Worm (Caenorhabditis elegans) whole organism, dauer: ENCODE measurements around the gene pqn-80.
A peak's percentile ranks its signal among the peaks of the same experiment; 100 is the strongest.

Experiments used
- unc-62 ChIP-seq: sonication (generic microtip); optimal IDR thresholded peaks from 2 replicates; lab custom pipeline; 2017; ENCODE audit warnings: missing biosample characterization, missing genetic modification reagents, missing genetic modification characterization

pqn-80 gene

DNA sequence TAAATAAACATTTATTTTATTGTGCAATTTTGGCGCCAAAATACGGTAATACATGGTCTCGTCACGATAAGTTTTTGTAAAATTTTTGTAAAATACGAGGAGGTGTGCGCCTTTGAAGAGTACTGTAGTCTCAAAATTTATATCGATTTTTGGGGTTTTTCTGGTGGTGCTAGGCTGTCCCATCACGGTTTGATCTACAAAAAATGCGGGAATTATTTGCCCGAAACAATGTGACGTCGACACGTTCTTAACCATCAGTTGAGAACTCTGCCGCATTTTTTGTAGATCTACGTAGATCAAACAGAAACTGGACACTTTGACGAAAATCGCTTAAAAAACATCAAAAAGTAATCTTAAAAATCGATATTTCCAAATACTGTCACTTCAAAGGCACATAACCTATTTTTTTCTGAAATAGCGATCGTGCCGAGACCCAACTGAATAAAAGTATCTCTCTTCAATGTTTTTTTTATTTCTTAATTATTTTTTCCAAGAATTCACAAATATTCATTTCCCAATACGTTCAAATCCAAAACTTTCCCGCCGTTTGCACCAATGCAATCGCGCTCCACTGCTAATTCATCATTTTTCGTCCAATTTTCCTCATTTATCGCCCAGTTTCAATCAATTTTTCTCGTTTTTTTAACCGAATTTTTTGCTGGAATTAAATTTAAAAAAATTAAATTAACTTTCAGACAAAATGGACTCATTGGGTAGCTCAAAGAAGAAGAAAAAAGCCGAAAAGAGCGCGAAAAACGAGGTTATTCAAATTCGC, at the start of gene pqn-80:
Gene pqn-80, plus strand, starts transcription at position 694 of the 775 bp plus-strand sequence.
- TF ChIP-seq unc-62 = no peak

DNA sequence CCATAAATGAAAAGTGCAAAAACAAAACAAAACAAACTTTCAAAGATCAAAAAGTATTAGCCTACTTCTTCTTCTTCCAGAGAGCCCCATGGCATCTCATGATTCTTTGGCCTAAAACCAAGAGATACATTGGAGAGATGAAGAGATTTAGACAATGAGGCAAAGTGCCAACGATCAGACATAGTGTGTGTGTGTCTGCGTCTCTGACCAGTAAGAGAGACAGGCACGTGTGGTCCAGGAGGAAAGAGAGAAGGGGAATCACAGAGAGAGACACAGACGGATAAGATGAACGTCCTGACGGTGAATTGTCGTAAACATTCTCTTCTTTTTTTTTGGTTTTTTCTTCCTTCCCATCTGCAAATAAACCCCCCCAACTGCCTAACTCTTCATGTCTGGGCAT, 42.9 kb upstream of the pqn-80 start:
- no peak for TF ChIP-seq unc-62

DNA sequence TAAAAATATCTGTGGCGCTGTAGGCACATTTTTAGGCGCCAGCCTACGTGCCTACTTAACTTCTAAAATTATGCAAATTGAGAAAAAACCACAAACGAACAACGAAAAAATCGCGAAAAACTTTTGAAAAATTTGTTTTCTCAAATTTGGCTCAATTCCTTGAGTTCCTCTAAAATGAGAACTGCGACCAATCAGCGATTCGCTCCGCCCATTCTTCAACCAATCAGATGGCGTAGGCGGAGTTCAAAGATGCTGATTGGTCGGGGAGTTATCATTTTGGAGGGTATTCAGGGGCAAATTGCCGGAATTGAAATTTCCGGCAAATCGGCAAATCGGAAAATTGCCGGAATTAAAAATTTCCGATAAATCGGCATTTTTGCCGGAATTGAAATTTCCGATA, 40.5 kb upstream of the pqn-80 start:
- TF ChIP-seq unc-62 = no peak

DNA sequence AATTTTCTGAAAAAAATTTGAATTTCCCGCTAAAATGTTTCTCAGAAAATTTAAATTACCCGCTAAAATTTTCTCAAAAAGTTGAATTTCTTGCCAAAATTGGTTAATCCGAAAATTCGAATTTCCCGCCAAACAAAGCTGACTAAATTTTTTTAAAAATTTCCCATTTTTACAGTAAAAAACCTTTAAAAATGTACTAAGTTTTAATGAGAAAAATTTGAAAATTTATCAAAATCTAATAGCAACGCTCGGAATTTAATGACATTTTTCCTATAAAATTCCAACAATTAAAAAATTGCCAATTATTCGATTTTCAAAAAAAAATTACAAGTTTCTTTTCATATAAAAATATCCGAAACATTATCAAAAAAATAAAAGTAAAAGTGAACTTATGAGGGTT, 34.4 kb upstream of the pqn-80 start:
- TF ChIP-seq unc-62 = no peak

DNA sequence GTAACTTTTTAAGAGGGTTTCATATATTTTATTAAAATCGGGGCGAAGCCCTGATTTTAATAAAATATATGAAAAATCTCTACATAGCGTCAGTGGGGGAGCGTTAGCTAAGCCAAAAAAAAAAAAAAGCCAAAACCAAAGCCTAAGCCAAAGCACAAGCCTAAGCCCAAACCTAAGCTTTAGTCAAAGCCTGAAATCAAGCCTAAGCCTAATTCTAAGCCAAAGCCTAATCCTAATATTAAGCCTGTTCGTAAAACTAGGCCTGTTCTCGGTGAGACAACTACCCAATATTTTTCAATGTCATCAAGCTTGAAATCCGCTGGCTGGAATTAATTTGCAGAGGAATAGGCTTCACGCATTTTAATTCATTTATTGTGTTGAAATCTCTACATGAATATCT, 30.7 kb upstream of the pqn-80 start:
- no peak for TF ChIP-seq unc-62

DNA sequence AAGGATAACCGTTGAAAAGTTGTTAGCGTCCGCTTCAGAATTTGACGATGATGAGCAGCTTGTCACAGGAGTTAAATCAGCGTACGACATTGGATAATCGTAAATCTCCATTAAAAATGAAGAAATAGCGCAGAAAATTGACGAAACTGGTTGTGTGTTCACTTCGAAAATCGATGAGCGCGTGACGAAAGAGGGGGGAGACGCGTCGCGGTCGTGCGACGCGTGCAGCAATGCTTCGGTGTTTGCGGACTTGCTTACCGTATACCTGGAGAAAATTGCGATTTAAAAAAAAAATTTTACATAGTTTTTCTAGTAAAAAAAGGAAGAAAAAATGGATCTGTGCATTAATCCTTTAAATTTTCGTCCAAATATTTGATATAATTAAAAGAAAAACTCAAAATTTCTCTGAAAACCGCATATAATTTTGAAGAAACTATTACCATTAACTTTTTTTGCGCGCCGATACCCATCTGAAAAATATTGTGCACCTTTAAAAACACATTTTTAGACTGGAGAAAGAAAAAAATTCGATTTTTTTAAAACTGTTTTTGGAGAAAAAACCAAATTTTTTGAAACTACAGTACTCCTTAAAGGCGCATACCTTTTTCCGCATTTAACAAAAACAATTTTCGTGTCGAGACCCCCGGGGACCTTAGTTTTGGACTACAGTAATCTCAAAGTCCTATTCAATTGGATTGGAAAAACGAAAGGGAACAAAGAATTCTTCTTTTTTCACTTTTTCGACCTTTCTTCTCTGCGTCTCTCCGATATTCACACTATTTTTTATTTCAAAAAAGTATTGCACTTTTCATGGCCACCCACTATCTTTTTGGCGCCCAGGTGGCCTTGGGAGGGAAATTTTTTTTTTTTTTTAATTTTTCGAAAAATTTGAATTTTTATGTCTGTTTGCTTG, 27.7 kb upstream of the pqn-80 start:
- no peak for TF ChIP-seq unc-62

DNA sequence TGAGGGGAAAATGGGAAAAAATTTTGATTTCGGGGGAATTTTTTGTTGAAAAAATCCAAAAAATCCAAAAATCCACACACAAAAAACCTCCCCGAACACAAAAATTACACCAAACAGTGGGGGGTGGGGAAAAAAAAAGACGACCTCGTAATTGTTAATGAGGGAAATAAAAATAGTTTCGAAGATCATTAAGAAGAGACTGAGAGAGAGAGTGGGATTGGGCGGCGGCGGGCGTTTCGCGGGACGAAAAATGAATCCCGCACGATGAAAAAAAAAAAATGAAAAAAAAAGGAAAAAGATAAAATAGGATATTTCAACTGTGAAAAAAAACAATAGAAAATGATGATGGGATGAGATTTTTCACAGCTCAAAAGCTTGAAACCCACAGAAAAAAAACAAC, 26.7 kb upstream of the pqn-80 start, which contains the start of gene gldi-8:
Gene gldi-8, minus strand, starts transcription at position 58 of the 400 bp plus-strand sequence.
- TF ChIP-seq unc-62 = no peak

DNA sequence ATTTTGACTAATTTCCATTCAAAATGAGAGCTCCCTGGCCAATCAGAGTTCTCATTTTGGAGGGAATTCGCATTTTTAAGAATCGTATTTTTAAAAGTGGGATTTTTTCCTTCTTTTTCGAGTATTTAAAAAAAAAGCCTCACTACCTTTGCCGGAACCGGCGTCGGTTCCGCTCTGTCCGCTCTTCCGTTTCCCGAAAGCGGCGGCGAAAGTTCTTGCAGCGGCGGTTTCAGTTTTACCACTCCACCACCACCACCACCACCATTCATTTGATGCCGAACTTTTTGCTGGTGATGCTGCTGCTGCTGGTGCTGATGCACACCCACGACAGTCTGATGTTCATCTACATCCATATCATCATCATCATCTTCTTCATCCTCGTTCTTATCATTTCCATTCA, 24.3 kb upstream of the pqn-80 start:
- no peak for TF ChIP-seq unc-62

DNA sequence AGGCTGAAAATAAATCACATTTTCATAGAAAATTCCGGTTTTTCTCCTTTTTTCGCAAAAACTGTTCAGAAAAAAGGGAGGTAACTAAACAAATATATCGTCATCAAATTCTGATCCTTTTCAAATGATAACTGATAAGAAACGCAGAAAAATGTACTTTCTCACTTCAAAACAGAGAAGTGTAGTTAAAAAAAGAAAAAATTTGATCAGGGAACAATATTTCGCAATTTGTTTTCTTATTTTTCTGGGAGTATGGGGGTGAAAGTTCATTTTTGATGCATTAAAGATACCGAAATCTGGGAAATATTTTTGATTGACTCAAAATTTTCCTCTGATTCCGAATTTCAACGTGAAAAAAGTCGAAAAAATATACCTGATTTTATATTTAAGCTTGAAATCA, 20.2 kb upstream of the pqn-80 start:
- no peak for TF ChIP-seq unc-62

DNA sequence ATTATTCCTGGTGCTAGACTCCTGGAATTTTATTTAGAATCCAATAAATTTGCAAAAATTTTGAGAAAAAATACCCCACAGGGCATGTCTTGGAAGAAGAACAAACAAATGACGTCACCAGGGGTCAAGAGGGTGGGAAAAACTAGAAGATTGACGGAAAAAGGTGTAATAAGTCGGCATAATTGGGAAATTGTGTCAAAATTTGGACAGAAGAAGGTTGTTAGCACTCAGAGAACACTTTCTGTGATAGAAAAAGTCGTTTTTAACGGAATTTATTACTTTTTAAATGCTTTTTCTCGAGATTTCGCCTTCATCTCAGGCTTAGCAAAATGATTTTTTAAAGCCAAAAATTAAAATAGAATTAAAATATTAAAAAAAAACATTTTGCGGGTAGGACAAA, 19.1 kb upstream of the pqn-80 start:
- TF ChIP-seq unc-62 = no peak

DNA sequence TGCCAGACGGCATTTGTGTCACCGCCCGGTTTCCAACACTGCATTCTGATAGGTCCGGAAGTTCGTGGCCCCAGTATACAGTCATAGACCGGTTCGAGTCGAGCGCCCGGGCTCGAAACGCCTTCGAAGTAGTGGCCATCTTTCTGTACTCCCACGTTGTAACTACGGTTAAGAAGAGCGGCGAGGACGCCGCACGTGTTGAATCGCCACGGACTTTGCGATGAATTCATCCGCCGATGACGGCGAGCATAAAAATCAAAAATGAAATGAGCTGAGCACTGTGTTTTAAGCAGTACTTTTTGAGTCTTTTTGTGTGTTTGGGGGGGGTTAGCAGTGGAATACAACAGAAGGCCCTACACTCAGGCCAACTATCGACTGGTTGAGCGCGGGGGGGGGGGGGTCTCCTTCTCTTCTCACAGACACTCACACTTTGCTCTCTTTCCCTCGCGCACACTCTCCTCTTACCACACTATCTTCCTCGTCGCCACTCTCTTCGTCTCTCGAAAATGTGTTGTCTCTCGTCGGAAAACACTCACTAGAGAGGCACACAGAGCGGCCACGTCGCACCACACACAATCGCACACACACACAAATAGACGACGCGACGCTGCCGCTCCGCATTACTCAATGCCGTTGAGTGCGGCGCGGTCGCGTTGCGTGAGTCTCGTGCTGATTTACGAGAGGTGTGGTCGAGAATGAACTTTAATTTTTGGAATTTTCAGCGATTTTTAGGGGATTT, 18.0 kb upstream of the pqn-80 start, which contains the start of gene epc-1:
Gene epc-1, minus strand, starts transcription at position 367 of the 739 bp plus-strand sequence.
- no peak for TF ChIP-seq unc-62

DNA sequence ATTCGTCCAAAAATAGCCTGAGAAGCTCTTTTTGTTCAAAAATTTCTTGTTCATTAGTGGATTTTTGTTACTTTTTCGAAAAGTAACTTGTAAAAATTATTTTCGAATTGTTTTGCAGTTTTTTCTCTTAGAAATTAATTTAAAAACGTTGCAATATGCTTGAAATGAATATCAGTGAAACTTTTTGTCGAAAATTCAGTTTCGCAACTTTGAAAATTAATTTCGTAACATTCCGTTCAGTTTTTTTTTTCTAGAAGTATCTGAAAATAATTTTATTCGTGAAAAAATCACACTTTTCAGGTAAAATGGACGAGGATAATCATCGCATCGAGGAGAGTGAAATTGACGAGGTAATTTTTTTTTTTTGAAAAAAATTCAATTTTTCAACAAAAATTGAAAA, 17.4 kb upstream of the pqn-80 start, which contains the start of gene Y111B2A.12:
Gene Y111B2A.12, plus strand, starts transcription at position 301 of the 400 bp plus-strand sequence.
- TF ChIP-seq unc-62 = no peak

DNA sequence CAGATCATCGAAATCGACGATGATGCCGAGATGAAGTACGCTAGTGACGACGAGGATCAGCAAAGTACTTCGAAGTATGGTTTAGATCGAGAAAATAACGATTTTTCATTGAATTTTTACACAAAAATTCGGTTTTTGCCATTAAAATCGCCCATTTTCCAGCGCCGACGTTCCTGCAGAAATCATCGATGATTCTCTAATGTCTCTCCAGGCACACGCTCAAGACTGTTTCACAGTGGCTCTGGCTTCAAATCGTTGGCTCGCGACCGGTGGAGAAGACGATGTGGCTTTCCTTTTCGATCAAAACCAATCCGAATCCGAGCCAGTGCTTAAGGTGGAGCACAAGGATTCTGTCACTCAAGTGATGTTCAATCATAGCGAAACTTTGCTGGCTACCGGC, 17.0 kb upstream of the pqn-80 start:
- no peak for TF ChIP-seq unc-62

DNA sequence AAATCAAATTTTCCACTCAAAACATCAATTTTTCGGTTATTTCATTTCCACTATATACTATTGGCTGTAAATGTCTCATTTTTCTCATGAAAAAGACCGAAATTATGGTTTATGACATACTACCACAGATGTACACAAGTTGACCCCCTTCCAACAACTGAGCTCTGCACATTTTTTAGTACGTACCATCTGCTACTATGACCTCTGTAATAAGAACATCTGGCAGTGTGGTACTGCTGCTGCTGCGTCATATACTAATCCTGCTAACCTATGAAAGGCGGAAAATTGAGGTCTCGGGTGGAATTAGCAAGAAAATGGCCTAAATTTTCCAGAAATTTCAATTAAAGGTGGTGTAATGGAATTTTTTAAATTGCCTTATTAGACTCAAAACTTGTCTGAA, 15.0 kb upstream of the pqn-80 start:
- TF ChIP-seq unc-62 = no peak

DNA sequence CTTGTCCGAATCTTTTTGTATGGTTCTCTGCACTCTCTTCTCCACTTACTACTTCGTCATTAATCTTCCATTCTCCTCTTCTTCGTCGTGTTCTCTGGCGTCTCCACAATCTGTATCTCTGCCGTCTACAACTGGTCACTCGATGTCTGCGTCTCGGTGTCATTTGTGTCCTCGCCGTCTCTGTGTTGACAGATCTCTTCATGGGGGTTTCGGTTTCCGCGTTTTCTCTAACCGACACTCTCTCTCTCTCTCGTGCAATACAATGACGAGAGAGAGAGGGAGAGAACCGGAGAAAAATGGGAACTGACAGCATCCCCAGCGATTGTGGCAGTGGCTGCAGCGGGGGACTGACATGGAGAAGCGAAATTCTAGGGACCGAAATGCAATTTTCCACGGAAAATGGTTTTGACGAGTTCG, 13.8 kb upstream of the pqn-80 start:
- peak; percentile 72 for TF ChIP-seq unc-62

DNA sequence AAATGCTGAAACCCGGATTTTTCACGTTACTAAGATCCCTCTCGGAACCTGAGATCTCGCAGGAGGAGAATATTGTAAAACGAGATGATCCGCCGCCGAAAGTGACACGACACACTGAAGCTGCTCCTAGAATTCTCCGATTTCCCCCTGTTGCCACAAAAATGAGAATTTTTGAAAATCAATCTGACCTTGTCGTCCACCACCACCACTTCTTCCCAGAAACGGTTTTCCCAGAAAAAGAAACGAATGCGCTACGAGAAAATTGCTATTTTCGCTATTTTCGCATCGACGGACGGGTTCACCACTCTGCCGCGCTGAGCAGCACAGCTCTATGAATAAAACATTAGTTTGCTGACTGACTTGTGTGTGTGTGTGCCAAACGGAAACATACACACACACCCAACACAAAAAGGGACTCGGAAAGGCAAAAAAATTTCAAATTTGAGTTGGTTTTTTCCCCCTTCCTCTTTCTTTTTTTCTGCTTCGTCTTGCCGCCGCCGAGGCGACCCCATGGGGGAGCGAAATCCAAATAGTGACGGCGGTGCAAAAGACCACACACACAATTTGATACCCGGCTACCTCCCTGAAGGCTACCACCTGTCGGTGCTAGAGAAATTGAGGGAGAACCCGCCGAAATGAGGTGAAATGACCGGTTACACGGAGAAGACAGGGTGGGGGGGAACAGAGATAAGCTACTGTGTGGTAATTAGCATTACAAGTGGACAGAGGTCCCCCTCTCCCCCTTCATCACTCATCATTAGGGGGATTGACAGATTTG, 13.0 kb upstream of the pqn-80 start:
- TF ChIP-seq unc-62 = no peak
